Fruit fly (Drosophila melanogaster) whole organism, embryonic: ENCODE measurements around the gene CG3434.

ENCODE experiments used
- ATbp ChIP-seq: fragments of 200-800 bp; sonication (Bioruptor generic); optimal IDR thresholded peaks from 2 replicates; lab custom pipeline; 2017; ENCODE audit warnings: missing biosample characterization, mild to moderate bottlenecking, missing genetic modification characterization, missing genetic modification reagents
- Ada2b ChIP-seq: fragments of 200-800 bp; sonication (Bioruptor generic); IDR thresholded peaks from 2 replicates; pipeline ENCODE4 v1.3.6; 2022; ENCODE audit warnings: missing biosample characterization, missing genetic modification characterization
- Atf6 ChIP-seq: fragments of 200-800 bp; sonication (Bioruptor generic); IDR thresholded peaks from 2 replicates; pipeline ENCODE4 v1.3.6; 2022; ENCODE audit warnings: missing biosample characterization, missing genetic modification characterization
- B-H2 ChIP-seq: fragments of 200-800 bp; sonication (Bioruptor generic); optimal IDR thresholded peaks from 2 replicates; lab custom pipeline; 2018; ENCODE audit warnings: missing biosample characterization, mild to moderate bottlenecking, missing genetic modification characterization
- Bdp1 ChIP-seq: fragments of 200-800 bp; sonication (Bioruptor generic); optimal IDR thresholded peaks from 3 replicates; lab custom pipeline; 2016; ENCODE audit warnings: missing biosample characterization, missing genetic modification characterization
- CG11093 ChIP-seq: fragments of 200-800 bp; sonication (Bioruptor generic); IDR thresholded peaks from 3 replicates; pipeline ENCODE4 v1.3.6; 2022; ENCODE audit warnings: missing biosample characterization, missing genetic modification characterization
- CG13123 ChIP-seq: fragments of 200-800 bp; sonication (Bioruptor generic); optimal IDR thresholded peaks from 2 replicates; lab custom pipeline; 2016; ENCODE audit warnings: missing biosample characterization, missing genetic modification characterization
- CG13296 ChIP-seq: fragments of 200-800 bp; sonication (Bioruptor generic); optimal IDR thresholded peaks from 3 replicates; lab custom pipeline; 2018; ENCODE audit warnings: missing biosample characterization, mild to moderate bottlenecking, missing genetic modification characterization
- CG15011 ChIP-seq: fragments of 200-800 bp; sonication (Bioruptor generic); optimal IDR thresholded peaks from 3 replicates; lab custom pipeline; 2018; ENCODE audit warnings: missing biosample characterization, mild to moderate bottlenecking, missing genetic modification characterization
- CG15269 ChIP-seq: fragments of 200-800 bp; sonication (Bioruptor generic); optimal IDR thresholded peaks from 2 replicates; lab custom pipeline; 2018; ENCODE audit warnings: missing biosample characterization, mild to moderate bottlenecking, missing genetic modification characterization, moderate library complexity
- CG15479 ChIP-seq: fragments of 200-800 bp; sonication (Bioruptor generic); optimal IDR thresholded peaks from 3 replicates; lab custom pipeline; 2019; ENCODE audit warnings: missing biosample characterization, mild to moderate bottlenecking, missing genetic modification characterization, moderate library complexity
- CG17361 ChIP-seq: fragments of 200-800 bp; sonication (Bioruptor generic); IDR thresholded peaks from 3 replicates; pipeline ENCODE4 v1.3.6; 2022; ENCODE audit warnings: missing biosample characterization, missing genetic modification characterization
- CG32532 ChIP-seq: fragments of 200-800 bp; sonication (Bioruptor generic); IDR thresholded peaks from 2 replicates; pipeline ENCODE4 v1.3.6; 2022; ENCODE audit warnings: missing biosample characterization, missing genetic modification characterization
- CG3838 ChIP-seq: fragments of 200-800 bp; sonication (Bioruptor generic); optimal IDR thresholded peaks from 3 replicates; lab custom pipeline; 2016; ENCODE audit warnings: missing biosample characterization, missing genetic modification characterization
- CG43689 ChIP-seq: fragments of 200-800 bp; sonication (Bioruptor generic); IDR thresholded peaks from 2 replicates; pipeline ENCODE4 v1.3.6; 2022; ENCODE audit warnings: missing biosample characterization, missing genetic modification characterization
- CG6175 ChIP-seq: fragments of 200-800 bp; sonication (Bioruptor generic); IDR thresholded peaks from 3 replicates; pipeline ENCODE4 v1.3.6; 2022; ENCODE audit warnings: missing biosample characterization, missing genetic modification characterization
- CG6683 ChIP-seq: fragments of 200-800 bp; sonication (Bioruptor generic); optimal IDR thresholded peaks from 2 replicates; lab custom pipeline; 2017; ENCODE audit warnings: missing biosample characterization, mild to moderate bottlenecking, missing genetic modification characterization, missing genetic modification reagents
- CG9437 ChIP-seq: fragments of 200-800 bp; sonication (Bioruptor generic); optimal IDR thresholded peaks from 2 replicates; lab custom pipeline; 2018; ENCODE audit warnings: missing biosample characterization, mild to moderate bottlenecking, missing genetic modification characterization
- CrebB ChIP-seq: fragments of 200-800 bp; sonication (Bioruptor generic); optimal IDR thresholded peaks from 3 replicates; lab custom pipeline; 2018; ENCODE audit warnings: missing biosample characterization, mild to moderate bottlenecking, missing genetic modification characterization
- Doc3 ChIP-seq: fragments of 200-800 bp; sonication (Bioruptor generic); IDR thresholded peaks from 3 replicates; pipeline ENCODE4 v1.3.6; 2022; ENCODE audit warnings: missing biosample characterization, missing genetic modification characterization; ENCODE audit not compliant: partially characterized antibody
- Dref ChIP-seq: fragments of 200-800 bp; sonication (Bioruptor generic); IDR thresholded peaks from 2 replicates; pipeline ENCODE4 v1.3.6; 2022; ENCODE audit warnings: missing biosample characterization, missing genetic modification characterization
- Hey ChIP-seq: fragments of 200-800 bp; sonication (Bioruptor generic); optimal IDR thresholded peaks from 3 replicates; lab custom pipeline; 2018; ENCODE audit warnings: missing biosample characterization, mild to moderate bottlenecking, missing genetic modification characterization
- HmgZ ChIP-seq: fragments of 200-800 bp; sonication (Bioruptor generic); optimal IDR thresholded peaks from 2 replicates; lab custom pipeline; 2018; ENCODE audit warnings: missing biosample characterization, mild to moderate bottlenecking, missing genetic modification characterization
- Hsf ChIP-seq: fragments of 200-800 bp; sonication (Bioruptor generic); optimal IDR thresholded peaks from 3 replicates; lab custom pipeline; 2016; ENCODE audit warnings: missing biosample characterization, missing genetic modification characterization
- Mad ChIP-seq: fragments of 200-800 bp; sonication (Bioruptor generic); optimal IDR thresholded peaks from 2 replicates; lab custom pipeline; 2016; ENCODE audit warnings: missing biosample characterization, missing genetic modification characterization
- Mes4 ChIP-seq: fragments of 200-800 bp; sonication (Bioruptor generic); optimal IDR thresholded peaks from 2 replicates; lab custom pipeline; 2016; ENCODE audit warnings: missing biosample characterization, missing genetic modification characterization
- Nf-YB ChIP-seq: fragments of 200-800 bp; sonication (Bioruptor generic); optimal IDR thresholded peaks from 3 replicates; lab custom pipeline; 2019; ENCODE audit warnings: missing biosample characterization, mild to moderate bottlenecking, missing genetic modification characterization, moderate library complexity
- Sox102F ChIP-seq: fragments of 200-800 bp; sonication (Bioruptor generic); optimal IDR thresholded peaks from 2 replicates; lab custom pipeline; 2018; ENCODE audit warnings: missing biosample characterization, mild to moderate bottlenecking, missing genetic modification characterization, moderate library complexity
- TFAM ChIP-seq: fragments of 200-800 bp; sonication (Bioruptor generic); optimal IDR thresholded peaks from 2 replicates; lab custom pipeline; 2017; ENCODE audit warnings: missing biosample characterization, missing genetic modification characterization, inconsistent platforms
- Tbp ChIP-seq: fragments of >200 bp; optimal IDR thresholded peaks from 2 replicates; lab custom pipeline; 2018; ENCODE audit warnings: missing biosample characterization, missing genetic modification characterization
- YL-1 ChIP-seq: fragments of 200-800 bp; sonication (Bioruptor generic); optimal IDR thresholded peaks from 3 replicates; lab custom pipeline; 2017; ENCODE audit warnings: missing biosample characterization, mild to moderate bottlenecking, missing genetic modification characterization
- cad ChIP-seq: fragments of >200 bp; optimal IDR thresholded peaks from 2 replicates; lab custom pipeline; 2017; ENCODE audit warnings: missing biosample characterization, missing genetic modification characterization
- crc ChIP-seq: fragments of 200-800 bp; sonication (Bioruptor generic); optimal IDR thresholded peaks from 2 replicates; lab custom pipeline; 2016; ENCODE audit warnings: missing biosample characterization, missing genetic modification characterization
- dmrt99B ChIP-seq: fragments of 200-800 bp; sonication (Bioruptor generic); optimal IDR thresholded peaks from 2 replicates; lab custom pipeline; 2018; ENCODE audit warnings: missing biosample characterization, mild to moderate bottlenecking, missing genetic modification characterization, moderate library complexity
- dysf ChIP-seq: fragments of 200-800 bp; sonication (Bioruptor generic); IDR thresholded peaks from 3 replicates; pipeline ENCODE4 v1.3.6; 2022; ENCODE audit warnings: missing biosample characterization, missing genetic modification characterization
- ems ChIP-seq: fragments of 200-800 bp; sonication (Bioruptor generic); optimal IDR thresholded peaks from 3 replicates; lab custom pipeline; 2016; ENCODE audit warnings: missing biosample characterization, missing genetic modification characterization
- gfzf ChIP-seq: fragments of 200-800 bp; sonication (Bioruptor generic); optimal IDR thresholded peaks from 2 replicates; lab custom pipeline; 2016; ENCODE audit warnings: missing biosample characterization, mild to moderate bottlenecking, missing genetic modification characterization, moderate library complexity
- gsb-n ChIP-seq: fragments of 200-800 bp; sonication (Bioruptor generic); optimal IDR thresholded peaks from 3 replicates; lab custom pipeline; 2018; ENCODE audit warnings: missing biosample characterization, mild to moderate bottlenecking, missing genetic modification characterization
- gt ChIP-seq: fragments of 200-800 bp; sonication (Bioruptor generic); IDR thresholded peaks from 2 replicates; pipeline ENCODE4 v1.3.6; 2022; ENCODE audit warnings: missing biosample characterization, missing genetic modification characterization
- jumu ChIP-seq: fragments of 200-800 bp; sonication (Bioruptor generic); optimal IDR thresholded peaks from 3 replicates; lab custom pipeline; 2016; ENCODE audit warnings: missing biosample characterization, missing genetic modification characterization
- luna ChIP-seq: fragments of 200-800 bp; sonication (Bioruptor generic); optimal IDR thresholded peaks from 2 replicates; lab custom pipeline; 2016; ENCODE audit warnings: missing biosample characterization, missing genetic modification characterization
- p53 ChIP-seq: fragments of 200-800 bp; sonication (Bioruptor generic); optimal IDR thresholded peaks from 2 replicates; lab custom pipeline; 2016; ENCODE audit warnings: missing biosample characterization, missing genetic modification characterization
- pb ChIP-seq: fragments of 200-800 bp; sonication (Bioruptor generic); optimal IDR thresholded peaks from 3 replicates; lab custom pipeline; 2016; ENCODE audit warnings: missing biosample characterization, missing genetic modification characterization
- scrt ChIP-seq: fragments of 200-800 bp; sonication (Bioruptor generic); optimal IDR thresholded peaks from 2 replicates; lab custom pipeline; 2018; ENCODE audit warnings: missing biosample characterization, mild to moderate bottlenecking, missing genetic modification characterization, moderate library complexity
- tgo ChIP-seq: fragments of 200-800 bp; sonication (Bioruptor generic); IDR thresholded peaks from 3 replicates; pipeline ENCODE4 v1.3.6; 2022; ENCODE audit warnings: missing biosample characterization, missing genetic modification characterization
- wek ChIP-seq: fragments of 200-800 bp; sonication (Bioruptor generic); optimal IDR thresholded peaks from 3 replicates; lab custom pipeline; 2018; ENCODE audit warnings: missing biosample characterization, mild to moderate bottlenecking, missing genetic modification characterization, moderate library complexity
- yki ChIP-seq: fragments of >200 bp; optimal IDR thresholded peaks from 3 replicates; lab custom pipeline; 2018
- zen ChIP-seq: fragments of 200-800 bp; sonication (Bioruptor generic); optimal IDR thresholded peaks from 3 replicates; lab custom pipeline; 2018; ENCODE audit warnings: missing biosample characterization, mild to moderate bottlenecking, missing genetic modification characterization, moderate library complexity
- zen2 ChIP-seq: fragments of 200-800 bp; sonication (Bioruptor generic); IDR thresholded peaks from 3 replicates; pipeline ENCODE4 v1.3.6; 2022; ENCODE audit warnings: missing biosample characterization, missing genetic modification characterization; ENCODE audit not compliant: partially characterized antibody
- zfh2 ChIP-seq: fragments of 200-800 bp; sonication (Bioruptor generic); optimal IDR thresholded peaks from 2 replicates; lab custom pipeline; 2016; ENCODE audit warnings: missing biosample characterization, missing genetic modification characterization

CG3434 gene

dm6 chr3L:9422636-9423419, 37.8 kb downstream of the CG3434 start, which contains the start of gene aay (continued):
- TF ChIP-seq TFAM (GFP tag; lab: Kevin White, UChicago) (peak; percentile 92), Ada2b (peak; percentile 98), tgo (GFP tag; lab: Robert Waterston, UW) (peak; percentile 98), Nf-YB (peak; percentile 92), CG15269 (tag; lab: Kevin White, UChicago) (peak; percentile 99), jumu (peak; percentile 96), CG43689 (GFP tag; lab: Robert Waterston, UW) (peak; percentile 90), Bdp1 (GFP tag; lab: Kevin White, UChicago) (peak; percentile 94), B-H2 (GFP tag; lab: Kevin White, UChicago) (peak; percentile 94), Atf6 (GFP tag; lab: Robert Waterston, UW) (peak; percentile 99), Doc3 (GFP tag; lab: Robert Waterston, UW) (no peak), CG9437 (GFP tag; lab: Kevin White, UChicago) (peak; percentile 93), Dref (peak; percentile 40), Sox102F (GFP tag; lab: Kevin White, UChicago) (peak; percentile 100), CrebB (tag; lab: Kevin White, UChicago) (peak; percentile 99), luna (peak; percentile 85), CG13123 (GFP tag; lab: Kevin White, UChicago) (peak; percentile 98), gsb-n (tag; lab: Kevin White, UChicago) (peak; percentile 100), CG3838 (GFP tag; lab: Kevin White, UChicago) (peak; percentile 97), Hey (tag; lab: Kevin White, UChicago) (peak; percentile 79), CG32532 (peak; percentile 98), Tbp (GFP tag; lab: Kevin White, UChicago) (no peak), yki (lab: Kevin White, UChicago) (no peak), scrt (GFP tag; lab: Kevin White, UChicago) (peak; percentile 97), CG15011 (peak; percentile 98), pb (GFP tag; lab: Kevin White, UChicago) (peak; percentile 97), gt (peak; percentile 96), YL-1 (GFP tag; lab: Kevin White, UChicago) (peak; percentile 97), zen2 (GFP tag; lab: Robert Waterston, UW) (no peak), Mad (GFP tag; lab: Kevin White, UChicago) (peak; percentile 99), CG13296 (peak; percentile 99), CG15479 (peak; percentile 71), ems (GFP tag; lab: Kevin White, UChicago) (peak; percentile 98), p53 (GFP tag; lab: Kevin White, UChicago) (peak; percentile 47), CG11093 (GFP tag; lab: Robert Waterston, UW) (peak; percentile 97), dmrt99B (tag; lab: Kevin White, UChicago) (peak; percentile 100), CG6683 (peak; percentile 97), gfzf (peak; percentile 29), CG6175 (GFP tag; lab: Robert Waterston, UW) (peak; percentile 95), crc (GFP tag; lab: Kevin White, UChicago) (peak; percentile 94), zen (tag; lab: Kevin White, UChicago) (peak; percentile 99), dysf (GFP tag; lab: Robert Waterston, UW) (peak; percentile 99), zfh2 (GFP tag; lab: Kevin White, UChicago) (peak; percentile 96), ATbp (GFP tag; lab: Kevin White, UChicago) (peak; percentile 99), CG17361 (GFP tag; lab: Robert Waterston, UW) (peak; percentile 99), cad (GFP tag; lab: Kevin White, UChicago) (no peak), wek (peak; percentile 92), Mes4 (peak; percentile 98), Hsf (GFP tag; lab: Kevin White, UChicago) (peak; percentile 99), HmgZ (tag; lab: Kevin White, UChicago) (peak; percentile 99)
